Worm (Caenorhabditis elegans) whole organism, midembryonic: ENCODE measurements around the gene C35B1.2.

Source experiments
- T22C8.4 ChIP-seq: fragments of 200-800 bp; sonication (Bioruptor generic); IDR thresholded peaks from 2 replicates; pipeline ENCODE4 v1.3.6; 2022; ENCODE audit warnings: missing genetic modification characterization, missing compliant biosample characterization
- cog-1 ChIP-seq: sonication (generic microtip); optimal IDR thresholded peaks from 2 replicates; lab custom pipeline; 2016; ENCODE audit warnings: missing genetic modification characterization, missing compliant biosample characterization
- flt-1 ChIP-seq: fragments of 200-800 bp; sonication (Bioruptor generic); IDR thresholded peaks from 2 replicates; pipeline ENCODE4 v1.3.6; 2022; ENCODE audit warnings: missing genetic modification characterization, missing compliant biosample characterization
- klf-2 ChIP-seq: fragments of 200-800 bp; sonication (Bioruptor generic); conservative IDR thresholded peaks from 2 replicates; pipeline ENCODE4 v1.3.6; 2022; ENCODE audit warnings: missing genetic modification reagents, missing genetic modification characterization, missing compliant biosample characterization
- med-1 ChIP-seq: sonication (generic microtip); optimal IDR thresholded peaks from 2 replicates; lab custom pipeline; 2017; ENCODE audit warnings: missing genetic modification characterization, mild to moderate bottlenecking, missing compliant biosample characterization, antibody characterized with exemption, missing genetic modification reagents; ENCODE audit not compliant: insufficient read depth
- ref-1 ChIP-seq: fragments of 200-800 bp; sonication (Bioruptor generic); conservative IDR thresholded peaks from 2 replicates; pipeline ENCODE4 v1.3.6; 2022; ENCODE audit warnings: missing genetic modification reagents, missing genetic modification characterization, missing compliant biosample characterization
- tab-1 ChIP-seq: fragments of 200-800 bp; sonication (Bioruptor generic); IDR thresholded peaks from 2 replicates; pipeline ENCODE4 v1.3.6; 2022; ENCODE audit warnings: missing genetic modification characterization, missing compliant biosample characterization
- ztf-23 ChIP-seq: fragments of 200-800 bp; sonication (Bioruptor generic); IDR thresholded peaks from 2 replicates; pipeline ENCODE4 v1.3.6; 2022; ENCODE audit warnings: missing genetic modification reagents, missing genetic modification characterization, missing compliant biosample characterization
- ztf-29 ChIP-seq: fragments of 200-800 bp; sonication (Bioruptor generic); IDR thresholded peaks from 2 replicates; pipeline ENCODE4 v1.3.6; 2022; ENCODE audit warnings: missing genetic modification reagents, missing genetic modification characterization, missing compliant biosample characterization

C35B1.2 gene

DNA sequence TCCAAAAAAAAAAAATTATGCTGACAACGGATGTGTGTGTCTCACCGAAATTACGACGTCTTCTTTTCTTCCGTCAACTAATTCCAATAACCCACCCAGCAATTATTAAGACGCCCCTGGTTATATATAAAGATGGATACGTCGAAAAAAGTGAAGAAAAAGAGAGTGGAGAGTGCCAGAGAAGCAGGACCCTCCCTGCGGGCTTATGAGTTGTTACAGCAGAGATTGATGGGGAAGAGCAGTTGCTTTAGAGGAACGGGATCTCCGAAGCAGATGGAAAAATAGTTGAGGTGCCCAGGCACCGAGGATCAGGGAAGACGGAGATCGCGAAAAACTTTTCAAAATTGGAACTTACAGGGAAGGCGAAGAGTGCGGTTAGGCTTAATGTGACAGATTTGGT is 30.7 kb upstream of the C35B1.2 start:
- TF ChIP-seq ztf-29 (GFP tag; lab: Robert Waterston, UW): no peak
- no peak for TF ChIP-seq flt-1 (GFP tag; lab: Robert Waterston, UW)
- TF ChIP-seq klf-2: no peak
- no peak for TF ChIP-seq T22C8.4 (GFP tag; lab: Robert Waterston, UW)
- no peak for TF ChIP-seq med-1 (GFP tag; lab: Kevin White, UChicago)
- TF ChIP-seq ref-1: no peak
- no peak for TF ChIP-seq cog-1 (tag; lab: Kevin White, UChicago)
- no peak for TF ChIP-seq ztf-23 (GFP tag; lab: Robert Waterston, UW)
- TF ChIP-seq tab-1: no peak

DNA sequence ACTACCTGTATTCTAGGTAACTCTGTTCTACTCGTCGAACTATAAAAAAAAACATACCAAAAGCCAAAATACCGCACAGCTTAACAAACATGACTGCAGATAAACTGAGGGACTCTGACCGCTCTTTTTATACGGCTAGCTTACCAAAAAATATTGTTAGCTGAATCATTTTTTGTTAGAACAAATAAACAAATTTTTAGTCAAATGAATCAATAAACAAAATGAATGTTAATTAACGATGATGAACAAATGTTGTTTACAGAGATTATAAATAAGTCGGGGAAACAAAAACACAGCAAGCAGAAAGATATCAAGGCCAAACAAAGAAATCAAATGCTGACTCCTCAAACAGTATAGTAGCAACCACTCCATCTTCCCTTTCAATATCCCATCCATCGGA is 22.4 kb upstream of the C35B1.2 start, which contains the start of gene ilys-6:
ilys-6 (minus strand) TSS at position 101 of the 400 bp plus-strand sequence.
- TF ChIP-seq cog-1 (tag; lab: Kevin White, UChicago): no peak
- TF ChIP-seq flt-1 (GFP tag; lab: Robert Waterston, UW): no peak
- TF ChIP-seq T22C8.4 (GFP tag; lab: Robert Waterston, UW): no peak
- TF ChIP-seq klf-2: no peak
- TF ChIP-seq tab-1: no peak
- TF ChIP-seq ztf-23 (GFP tag; lab: Robert Waterston, UW): no peak
- TF ChIP-seq ztf-29 (GFP tag; lab: Robert Waterston, UW): no peak
- TF ChIP-seq med-1 (GFP tag; lab: Kevin White, UChicago): no peak

DNA sequence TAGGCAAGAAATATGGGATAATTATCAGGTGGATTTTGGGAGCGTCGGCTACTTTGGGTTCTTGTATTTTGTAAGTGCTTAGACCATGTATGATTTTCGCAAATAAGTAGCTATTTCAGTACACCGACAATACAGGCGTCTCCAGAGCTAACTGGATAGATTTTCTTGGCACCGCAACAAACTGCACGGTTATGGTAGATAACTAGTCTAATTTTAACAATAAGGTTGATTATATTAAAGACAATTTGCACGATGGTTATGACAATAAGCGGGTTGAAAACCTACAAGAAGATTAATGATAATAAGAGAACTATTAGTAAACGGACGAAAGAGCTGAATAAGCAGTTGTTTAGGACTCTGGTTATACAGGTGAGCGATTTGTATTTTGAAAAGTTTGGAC is 18.7 kb upstream of the C35B1.2 start:
- TF ChIP-seq tab-1: no peak
- TF ChIP-seq med-1 (GFP tag; lab: Kevin White, UChicago): no peak
- no peak for TF ChIP-seq ztf-23 (GFP tag; lab: Robert Waterston, UW)
- no peak for TF ChIP-seq flt-1 (GFP tag; lab: Robert Waterston, UW)
- TF ChIP-seq T22C8.4 (GFP tag; lab: Robert Waterston, UW): no peak
- TF ChIP-seq ztf-29 (GFP tag; lab: Robert Waterston, UW): no peak
- TF ChIP-seq cog-1 (tag; lab: Kevin White, UChicago): no peak
- no peak for TF ChIP-seq ref-1
- no peak for TF ChIP-seq klf-2

- TF ChIP-seq T22C8.4 (GFP tag; lab: Robert Waterston, UW): no peak
- TF ChIP-seq cog-1 (tag; lab: Kevin White, UChicago): no peak
- no peak for TF ChIP-seq ztf-29 (GFP tag; lab: Robert Waterston, UW)
- no peak for TF ChIP-seq ref-1
- no peak for TF ChIP-seq ztf-23 (GFP tag; lab: Robert Waterston, UW)
Measured at ce11 chrIV:4068480-4068879, 17.5 kb upstream of the C35B1.2 start, which contains the start of gene fbxb-55. fbxb-55 (plus strand) TSS chrIV:4068780.

- no peak for TF ChIP-seq ref-1
- 0 out of 2 replicates have a peak, but pooled peaks have one; percentile 37 for TF ChIP-seq ztf-23 (GFP tag; lab: Robert Waterston, UW)
Measured at ce11 chrIV:4070810-4071209, 15.2 kb upstream of the C35B1.2 start.

DNA sequence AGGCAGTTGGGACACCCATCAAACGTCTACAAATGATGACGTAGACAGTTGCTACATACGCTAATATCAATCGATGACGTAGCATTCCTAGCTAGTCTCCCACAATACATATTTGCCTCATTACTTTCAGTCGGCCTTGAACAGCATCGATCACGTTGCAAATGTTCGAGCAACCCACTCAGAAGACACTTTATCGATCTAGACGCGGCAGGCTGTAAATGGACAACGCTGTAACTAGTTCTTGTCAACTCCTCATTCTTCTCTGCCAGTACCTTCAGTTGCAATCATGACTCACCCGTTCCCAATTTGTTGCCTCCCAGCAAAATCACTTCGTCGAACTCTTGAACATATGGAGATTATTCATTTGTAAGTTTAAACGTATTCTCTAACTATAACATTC is 14.0 kb upstream of the C35B1.2 start, which contains the start of gene pqn-75:
pqn-75 (plus strand) TSS at position 301 of the 400 bp plus-strand sequence.
- TF ChIP-seq ztf-29 (GFP tag; lab: Robert Waterston, UW) (no peak), ref-1 (no peak), tab-1 (no peak), ztf-23 (GFP tag; lab: Robert Waterston, UW) (no peak), klf-2 (no peak), cog-1 (tag; lab: Kevin White, UChicago) (no peak)

DNA sequence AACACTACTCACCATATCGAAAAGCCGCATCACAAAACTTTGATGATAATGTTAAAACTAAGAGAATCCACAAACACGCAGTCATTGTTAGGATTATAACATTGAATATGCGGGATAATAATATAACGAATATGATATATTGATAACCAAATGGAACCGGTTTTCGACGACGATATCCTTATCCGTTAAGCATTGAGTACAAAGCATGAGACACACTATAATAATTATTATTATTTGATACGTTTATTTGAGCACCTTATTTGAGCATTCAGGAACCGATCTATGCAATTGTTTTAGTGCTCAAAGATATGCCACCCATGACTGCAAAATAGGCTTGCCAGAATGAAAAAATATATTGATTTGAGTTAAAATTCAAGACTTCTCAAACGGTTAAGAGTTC is 11.4 kb upstream of the C35B1.2 start, which contains the start of gene W03D2.9:
W03D2.9 (minus strand) TSS at position 101 of the 400 bp plus-strand sequence.
- TF ChIP-seq ztf-23 (GFP tag; lab: Robert Waterston, UW): no peak
- TF ChIP-seq ref-1: no peak
- no peak for TF ChIP-seq flt-1 (GFP tag; lab: Robert Waterston, UW)
- TF ChIP-seq ztf-29 (GFP tag; lab: Robert Waterston, UW): no peak
- no peak for TF ChIP-seq klf-2
- no peak for TF ChIP-seq med-1 (GFP tag; lab: Kevin White, UChicago)
- no peak for TF ChIP-seq T22C8.4 (GFP tag; lab: Robert Waterston, UW)
- TF ChIP-seq cog-1 (tag; lab: Kevin White, UChicago): no peak
- TF ChIP-seq tab-1: no peak

DNA sequence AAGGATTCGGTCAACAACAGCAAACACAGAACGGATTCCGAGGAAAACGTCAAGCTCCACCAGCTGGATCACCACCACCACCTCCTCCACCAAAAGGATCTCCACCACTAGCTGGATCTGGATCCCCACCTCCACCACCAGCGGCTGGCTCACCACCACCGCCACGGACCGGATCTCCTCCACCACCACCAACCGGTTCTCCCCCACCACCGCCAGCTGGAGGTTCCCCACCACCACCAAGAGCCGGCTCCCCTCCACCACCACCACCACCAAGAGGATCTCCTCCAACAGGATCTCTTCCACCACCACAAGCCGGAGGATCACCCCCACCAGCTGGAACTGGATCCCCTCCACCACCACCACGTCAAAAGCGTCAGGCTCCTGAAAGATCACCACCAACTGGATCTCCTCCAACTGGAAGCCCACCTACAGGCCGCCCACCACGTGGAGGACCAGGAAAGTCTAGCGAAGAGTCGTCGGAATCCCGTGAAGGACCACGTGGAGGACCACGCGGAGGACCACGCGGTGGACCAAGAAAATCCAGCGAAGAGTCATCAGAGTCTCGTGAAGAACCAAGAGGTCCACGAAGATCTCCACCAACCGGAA is 9.2 kb upstream of the C35B1.2 start:
- TF ChIP-seq med-1 (GFP tag; lab: Kevin White, UChicago): no peak
- no peak for TF ChIP-seq ref-1
- no peak for TF ChIP-seq klf-2
- no peak for TF ChIP-seq ztf-23 (GFP tag; lab: Robert Waterston, UW)
- TF ChIP-seq cog-1 (tag; lab: Kevin White, UChicago): no peak
- 0 out of 2 replicates have a peak, but pooled peaks have one; percentile 26 for TF ChIP-seq flt-1 (GFP tag; lab: Robert Waterston, UW)
- no peak for TF ChIP-seq T22C8.4 (GFP tag; lab: Robert Waterston, UW)
- 0 out of 2 replicates have a peak, but pooled peaks have one; percentile 38 for TF ChIP-seq tab-1
- TF ChIP-seq ztf-29 (GFP tag; lab: Robert Waterston, UW): no peak

ce11 chrIV:4078901-4079300 is 7.1 kb upstream of the C35B1.2 start, which contains the start of gene C35B1.8:
C35B1.8 (minus strand) TSS chrIV:4079001.
- TF ChIP-seq T22C8.4 (GFP tag; lab: Robert Waterston, UW) (no peak), tab-1 (no peak), flt-1 (GFP tag; lab: Robert Waterston, UW) (no peak), ref-1 (no peak), klf-2 (no peak), cog-1 (tag; lab: Kevin White, UChicago) (no peak), ztf-23 (GFP tag; lab: Robert Waterston, UW) (no peak), ztf-29 (GFP tag; lab: Robert Waterston, UW) (no peak), med-1 (GFP tag; lab: Kevin White, UChicago) (no peak)

ce11 chrIV:4079514-4079913 is 6.5 kb upstream of the C35B1.2 start, which contains the start of gene C35B1.4:
C35B1.4 (plus strand) TSS chrIV:4079814.
- no peak for TF ChIP-seq T22C8.4 (GFP tag; lab: Robert Waterston, UW)
- TF ChIP-seq ref-1: no peak
- TF ChIP-seq cog-1 (tag; lab: Kevin White, UChicago): no peak
- TF ChIP-seq tab-1: no peak
- no peak for TF ChIP-seq med-1 (GFP tag; lab: Kevin White, UChicago)
- no peak for TF ChIP-seq flt-1 (GFP tag; lab: Robert Waterston, UW)
- no peak for TF ChIP-seq ztf-23 (GFP tag; lab: Robert Waterston, UW)
- no peak for TF ChIP-seq ztf-29 (GFP tag; lab: Robert Waterston, UW)
- no peak for TF ChIP-seq klf-2
